Worm (Caenorhabditis elegans) whole organism, L1 larva: ENCODE measurements around the gene clec-160.

Experiments
- C04F5.9 ChIP-seq: sonication (generic microtip); optimal IDR thresholded peaks from 2 replicates; lab custom pipeline; 2016; ENCODE audit warnings: missing genetic modification characterization, missing compliant biosample characterization
- Y116A8C.19 ChIP-seq: sonication (generic microtip); optimal IDR thresholded peaks from 2 replicates; lab custom pipeline; 2016; ENCODE audit warnings: missing compliant biosample characterization, missing genetic modification characterization, borderline replicate concordance
- aha-1 ChIP-seq: fragments of 150-350 bp; optimal IDR thresholded peaks from 2 replicates; lab custom pipeline; 2014; ENCODE audit warnings: missing biosample characterization, missing genetic modification characterization
- aly-2 ChIP-seq: fragments of 150-350 bp; optimal IDR thresholded peaks from 2 replicates; lab custom pipeline; 2014; ENCODE audit warnings: missing biosample characterization, missing genetic modification characterization
- ama-1 ChIP-seq: fragments of 150-350 bp; optimal IDR thresholded peaks from 2 replicates; lab custom pipeline; 2014
- blmp-1 ChIP-seq: fragments of 150-350 bp; optimal IDR thresholded peaks from 2 replicates; lab custom pipeline; 2014; ENCODE audit warnings: missing biosample characterization, missing genetic modification characterization
- ceh-8 ChIP-seq: fragments of 200-800 bp; sonication (Bioruptor generic); optimal IDR thresholded peaks from 2 replicates; lab custom pipeline; 2018; ENCODE audit warnings: mild to moderate bottlenecking, missing genetic modification characterization, moderate library complexity, missing compliant biosample characterization
- ceh-82 ChIP-seq, 3 experiments: fragments of 150-350 bp in 1 of 3; sonication (generic microtip) in 2 of 3; optimal IDR thresholded peaks; 2 replicates each; lab custom pipeline; 2014 to 2017; ENCODE audit warnings: missing biosample characterization in 3 of 3, missing genetic modification characterization in 3 of 3
- ces-1 ChIP-seq: fragments of 150-350 bp; optimal IDR thresholded peaks from 2 replicates; lab custom pipeline; 2014; ENCODE audit warnings: missing biosample characterization, missing genetic modification reagents, missing genetic modification characterization
- dsc-1 ChIP-seq: sonication (generic microtip); optimal IDR thresholded peaks from 2 replicates; lab custom pipeline; 2016; ENCODE audit warnings: mild to moderate bottlenecking, missing genetic modification characterization, missing compliant biosample characterization
- efl-1 ChIP-seq, 4 experiments: fragments of 150-350 bp; optimal IDR thresholded peaks in 3 of 4; peaks in 1 of 4; 1 replicate in 1 of 4; 2 replicates in 3 of 4; lab custom pipeline; 2014; ENCODE audit warnings: missing biosample characterization in 2 of 4, missing genetic modification characterization in 2 of 4, missing genetic modification reagents in 2 of 4
- elt-2 ChIP-seq: sonication (generic microtip); optimal IDR thresholded peaks from 2 replicates; lab custom pipeline; 2016; ENCODE audit warnings: missing genetic modification characterization, mild to moderate bottlenecking, inconsistent platforms, missing compliant biosample characterization, missing genetic modification reagents
- elt-3 ChIP-seq, 6 experiments: fragments of 150-350 bp in 1 of 6; sonication (generic microtip); optimal IDR thresholded peaks; 2 replicates each; lab custom pipeline; 2017 to 2018; ENCODE audit warnings: missing biosample characterization in 6 of 6, missing genetic modification characterization in 6 of 6, inconsistent platforms in 1 of 6
- fkh-8 ChIP-seq: sonication (generic microtip); optimal IDR thresholded peaks from 2 replicates; lab custom pipeline; 2016; ENCODE audit warnings: mild to moderate bottlenecking, missing genetic modification characterization, missing compliant biosample characterization
- fos-1 ChIP-seq: fragments of 150-350 bp; optimal IDR thresholded peaks from 2 replicates; lab custom pipeline; 2014; ENCODE audit warnings: missing biosample characterization, missing genetic modification characterization
- hpl-2 ChIP-seq: fragments of 150-350 bp; optimal IDR thresholded peaks from 2 replicates; lab custom pipeline; 2014; ENCODE audit warnings: missing biosample characterization, missing genetic modification reagents, missing genetic modification characterization
- jun-1 ChIP-seq: fragments of 150-350 bp; optimal IDR thresholded peaks from 2 replicates; lab custom pipeline; 2014; ENCODE audit warnings: missing biosample characterization, missing genetic modification reagents, missing genetic modification characterization
- lin-14 ChIP-seq: fragments of 200-800 bp; sonication (Bioruptor generic); optimal IDR thresholded peaks from 2 replicates; lab custom pipeline; 2018; ENCODE audit warnings: mild to moderate bottlenecking, missing genetic modification characterization, moderate library complexity, missing compliant biosample characterization
- lin-35 ChIP-seq, 2 experiments: fragments of 150-350 bp; optimal IDR thresholded peaks; 2 replicates each; lab custom pipeline; 2014; ENCODE audit warnings: missing biosample characterization in 2 of 2, missing genetic modification characterization in 2 of 2, missing genetic modification reagents in 2 of 2
- lsy-2 ChIP-seq, 2 experiments: fragments of 150-350 bp; optimal IDR thresholded peaks; 2 replicates each; lab custom pipeline; 2014; ENCODE audit warnings: missing biosample characterization in 2 of 2, missing genetic modification characterization in 2 of 2
- mdl-1 ChIP-seq, 2 experiments: fragments of 150-350 bp; optimal IDR thresholded peaks; 2 replicates each; lab custom pipeline; 2014 to 2017; ENCODE audit warnings: missing biosample characterization in 2 of 2, missing genetic modification characterization in 2 of 2, inconsistent platforms in 1 of 2
- mep-1 ChIP-seq: fragments of 150-350 bp; optimal IDR thresholded peaks from 2 replicates; lab custom pipeline; 2014; ENCODE audit warnings: missing biosample characterization, missing genetic modification characterization
- nhr-11 ChIP-seq: fragments of 150-350 bp; optimal IDR thresholded peaks from 2 replicates; lab custom pipeline; 2014; ENCODE audit warnings: missing biosample characterization, missing genetic modification characterization
- nhr-12 ChIP-seq: sonication (generic microtip); optimal IDR thresholded peaks from 2 replicates; lab custom pipeline; 2017; ENCODE audit warnings: missing biosample characterization, missing genetic modification characterization
- nhr-47 ChIP-seq: sonication (generic microtip); optimal IDR thresholded peaks from 2 replicates; lab custom pipeline; 2016; ENCODE audit warnings: mild to moderate bottlenecking, missing genetic modification characterization, moderate library complexity, missing compliant biosample characterization
- nhr-77 ChIP-seq: fragments of 150-350 bp; optimal IDR thresholded peaks from 2 replicates; lab custom pipeline; 2014; ENCODE audit warnings: missing biosample characterization, missing genetic modification characterization
- nhr-84 ChIP-seq: sonication (generic microtip); optimal IDR thresholded peaks from 2 replicates; lab custom pipeline; 2017; ENCODE audit warnings: missing biosample characterization, missing genetic modification characterization
- nhr-85 ChIP-seq: sonication (generic microtip); peaks from one replicate; lab custom pipeline; 2016; ENCODE audit warnings: missing genetic modification characterization, inconsistent platforms, missing compliant biosample characterization
- nhr-90 ChIP-seq: sonication (generic microtip); optimal IDR thresholded peaks from 2 replicates; lab custom pipeline; 2016; ENCODE audit warnings: mild to moderate bottlenecking, missing genetic modification characterization, missing compliant biosample characterization; ENCODE audit not compliant: poor library complexity
- pag-3 ChIP-seq: sonication (generic microtip); optimal IDR thresholded peaks from 2 replicates; lab custom pipeline; 2017; ENCODE audit warnings: missing genetic modification characterization, mild to moderate bottlenecking, missing compliant biosample characterization, antibody characterized with exemption, borderline replicate concordance; ENCODE audit not compliant: insufficient read depth
- pqm-1 ChIP-seq: sonication (generic microtip); optimal IDR thresholded peaks from 3 replicates; lab custom pipeline; 2017; ENCODE audit warnings: missing biosample characterization, missing genetic modification characterization
- skn-1 ChIP-seq: fragments of 150-350 bp; optimal IDR thresholded peaks from 2 replicates; lab custom pipeline; 2014; ENCODE audit warnings: missing biosample characterization, missing genetic modification characterization
- snpc-4 ChIP-seq: fragments of 150-350 bp; optimal IDR thresholded peaks from 2 replicates; lab custom pipeline; 2014; ENCODE audit warnings: missing biosample characterization, missing genetic modification characterization
- sox-4 ChIP-seq: sonication (generic microtip); optimal IDR thresholded peaks from 2 replicates; lab custom pipeline; 2016; ENCODE audit warnings: missing genetic modification characterization, missing compliant biosample characterization
- tlp-1 ChIP-seq: fragments of 150-350 bp; optimal IDR thresholded peaks from 2 replicates; lab custom pipeline; 2014; ENCODE audit warnings: missing biosample characterization, missing genetic modification characterization
- unc-130 ChIP-seq: fragments of 150-350 bp; optimal IDR thresholded peaks from 2 replicates; lab custom pipeline; 2017; ENCODE audit warnings: missing biosample characterization, missing genetic modification characterization, inconsistent platforms
- unc-62 ChIP-seq: fragments of 150-350 bp; optimal IDR thresholded peaks from 2 replicates; lab custom pipeline; 2014; ENCODE audit warnings: missing biosample characterization, missing genetic modification reagents, missing genetic modification characterization
- unc-98 ChIP-seq: fragments of 200-800 bp; sonication (Bioruptor generic); IDR thresholded peaks from 2 replicates; pipeline ENCODE4 v1.3.6; 2022; ENCODE audit warnings: missing genetic modification characterization, missing compliant biosample characterization
- vab-15 ChIP-seq: sonication (generic microtip); optimal IDR thresholded peaks from 2 replicates; lab custom pipeline; 2017; ENCODE audit warnings: missing genotype, mild to moderate bottlenecking, missing genetic modification characterization, missing compliant biosample characterization
- zag-1 ChIP-seq: fragments of 150-350 bp; optimal IDR thresholded peaks from 2 replicates; lab custom pipeline; 2014; ENCODE audit warnings: missing biosample characterization, missing genetic modification characterization

clec-160 gene

DNA sequence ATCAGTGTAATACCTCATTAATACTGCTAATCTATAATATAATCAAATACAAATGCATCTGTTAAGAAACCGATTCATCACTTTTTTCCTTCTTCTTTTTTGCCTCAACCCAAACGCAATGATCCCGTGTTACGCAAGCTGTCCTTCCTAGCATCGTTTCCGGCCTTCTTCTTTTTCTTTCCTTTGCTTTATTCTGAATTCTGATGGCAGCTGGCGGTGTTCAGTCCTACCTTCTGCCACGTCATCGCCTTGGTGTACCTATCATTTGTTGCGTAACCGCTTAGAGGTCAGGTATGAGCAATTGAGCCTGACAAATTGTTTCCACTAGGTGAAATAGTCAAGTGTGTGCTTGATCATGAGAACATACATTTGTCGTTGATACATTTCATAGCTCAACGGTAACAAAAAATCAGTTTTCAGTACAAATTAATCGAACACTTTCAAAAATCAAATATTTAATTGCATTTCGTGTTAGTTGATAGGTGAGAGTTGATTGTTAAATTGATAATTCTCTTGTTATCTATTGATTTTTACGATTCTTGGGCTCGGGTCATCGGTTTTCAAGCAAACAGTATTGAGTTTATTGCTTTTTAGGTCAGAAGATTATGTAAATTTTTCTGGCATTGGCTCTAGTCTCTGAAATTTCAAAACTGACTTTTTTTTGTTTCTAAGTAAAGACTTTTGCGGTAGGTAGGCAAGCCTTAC lies 22.6 kb upstream of the clec-160 start:
- TF ChIP-seq efl-1 (optimal IDR thresholded peaks at IDR 0.05; lab: Kevin White, UChicago), result no peak
- TF ChIP-seq efl-1 (GFP tag; optimal IDR thresholded peaks at IDR 0.05 in 1 of 2; lab: Kevin White, UChicago), result no peak
- TF ChIP-seq elt-2 (tag; lab: Kevin White, UChicago), result peak; percentile 8

DNA sequence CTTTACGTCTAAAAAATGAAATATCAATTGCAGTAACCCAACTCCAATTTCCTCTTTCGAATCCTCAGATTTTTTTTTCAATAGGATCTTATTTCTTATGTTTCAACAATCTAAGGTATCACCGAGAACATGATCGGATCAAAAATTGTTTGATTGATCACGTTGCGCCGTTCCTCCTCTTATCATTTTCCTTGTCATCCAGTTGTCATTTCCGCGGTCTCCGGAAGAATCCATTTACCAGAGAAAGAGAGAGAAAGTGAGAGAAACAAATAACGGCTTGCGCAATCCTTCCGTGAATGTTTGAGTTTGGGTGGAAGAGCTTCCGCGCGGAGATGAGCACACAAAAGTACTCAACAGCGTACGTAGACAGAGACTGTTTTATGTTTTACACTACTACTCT lies 17.5 kb upstream of the clec-160 start:
- TF ChIP-seq skn-1 (tag; lab: Kevin White, UChicago), result no peak
- TF ChIP-seq blmp-1 (tag; lab: Kevin White, UChicago), result peak; percentile 84

DNA sequence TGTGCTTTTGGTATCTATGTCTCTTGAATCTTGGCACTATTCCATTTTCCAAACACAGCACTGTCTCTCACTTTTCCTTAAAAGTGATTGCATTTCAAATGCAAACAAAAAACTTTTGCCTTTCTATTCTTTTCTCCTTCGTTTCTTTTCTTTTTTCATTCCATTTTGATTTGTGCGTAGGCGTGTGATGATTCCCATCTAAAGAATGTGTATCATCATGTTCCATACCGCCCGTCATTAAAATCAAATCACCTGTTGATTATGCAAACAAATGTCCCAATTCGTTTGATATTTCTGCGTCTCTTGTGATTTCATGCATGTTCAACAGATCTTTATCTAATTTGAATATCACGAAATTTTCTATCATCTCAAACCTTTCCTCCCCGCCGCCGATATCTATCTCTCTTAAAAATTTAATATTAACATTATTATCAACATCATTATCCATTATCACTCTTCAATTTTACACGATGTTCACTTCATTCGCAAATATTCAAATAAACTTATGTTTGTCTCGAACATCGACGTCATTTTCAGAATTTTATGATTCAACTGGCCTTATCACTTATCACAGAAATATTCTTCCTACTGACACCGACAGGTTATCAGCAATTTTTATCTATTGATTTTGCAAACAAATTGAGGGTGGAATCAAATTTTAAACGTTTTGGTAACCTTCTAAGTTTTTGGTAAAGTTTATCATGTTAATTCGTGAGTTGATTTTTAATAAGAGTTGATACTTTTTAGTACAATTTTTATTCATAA lies 15.7 kb upstream of the clec-160 start:
- TF ChIP-seq lsy-2 (tag; optimal IDR thresholded peaks at IDR 0.05; lab: Kevin White, UChicago) (peak in 1 of 2 experiments; percentile 7), Y116A8C.19 (tag; lab: Kevin White, UChicago) (no peak), tlp-1 (tag; lab: Kevin White, UChicago) (peak; percentile 65), blmp-1 (tag; lab: Kevin White, UChicago) (peak; percentile 84), lin-14 (peak; percentile 12), ama-1 (no peak), jun-1 (tag; lab: Kevin White, UChicago) (peak; percentile 23), mdl-1 (tag; optimal IDR thresholded peaks at IDR 0.05; lab: Kevin White, UChicago) (no peak), lin-35 (GFP tag; optimal IDR thresholded peaks at IDR 0.05; lab: Kevin White, UChicago) (peak in 1 of 2 experiments; percentile 29), elt-2 (tag; lab: Kevin White, UChicago) (peak; percentile 85), elt-3 (tag; optimal IDR thresholded peaks at IDR 0.05; lab: Kevin White, UChicago) (peak in 1 of 6 experiments; percentile 33), mep-1 (peak; percentile 23), efl-1 (optimal IDR thresholded peaks at IDR 0.05; lab: Kevin White, UChicago) (no peak), efl-1 (GFP tag; optimal IDR thresholded peaks at IDR 0.05 in 1 of 2; lab: Kevin White, UChicago) (peak in 1 of 2 experiments; percentile 41), pqm-1 (tag; lab: Kevin White, UChicago) (peak; percentile 83)
- TF ChIP-seq, all 84 proteins: peak for 11

DNA sequence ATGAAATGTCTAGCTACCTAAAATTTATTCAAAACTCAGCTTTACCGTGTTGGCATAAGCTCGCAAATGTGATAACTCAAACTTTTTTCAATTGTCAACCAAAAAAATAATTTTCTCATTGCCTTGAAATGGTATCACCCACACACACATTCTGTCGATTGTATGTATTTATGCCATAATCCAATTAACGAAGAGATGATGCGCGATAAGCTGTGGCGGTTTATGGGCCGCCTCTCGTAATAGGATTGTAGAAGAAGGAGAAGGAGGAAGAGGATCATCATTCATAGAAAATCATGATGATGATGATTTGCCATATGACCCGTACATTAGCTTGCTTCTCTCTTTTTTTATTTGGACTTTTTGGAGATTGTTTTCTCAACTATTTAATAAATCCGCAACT lies 13.4 kb upstream of the clec-160 start:
- TF ChIP-seq dsc-1 (tag; lab: Kevin White, UChicago) (peak; percentile 29), blmp-1 (tag; lab: Kevin White, UChicago) (peak; percentile 36), aly-2 (tag; lab: Kevin White, UChicago) (no peak)
- TF ChIP-seq, all 84 proteins: peak for 2

DNA sequence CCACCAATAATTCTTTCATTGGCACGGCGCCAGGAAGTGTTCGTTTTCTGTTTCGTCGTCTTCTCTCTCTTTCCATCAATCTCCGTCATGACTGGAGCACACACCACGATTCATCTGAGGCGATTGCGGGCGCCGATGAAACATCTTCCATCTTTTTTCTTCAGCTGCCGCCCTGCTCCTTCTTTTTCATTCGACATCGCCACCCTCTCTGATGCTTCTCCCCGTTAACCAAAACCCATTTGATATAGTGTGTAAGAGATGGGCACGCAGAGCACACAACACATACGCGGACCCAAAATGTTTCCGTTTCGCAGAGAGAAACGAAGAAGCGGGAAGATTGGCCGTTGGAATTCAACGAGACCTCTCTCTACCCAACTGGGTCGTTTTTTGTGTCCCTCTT lies 11.7 kb upstream of the clec-160 start:
- peak in 1 of 3 experiments; percentile 21 for TF ChIP-seq ceh-82 (tag; optimal IDR thresholded peaks at IDR 0.05; lab: Kevin White, UChicago)
- TF ChIP-seq aha-1, result no peak
- TF ChIP-seq nhr-77, result no peak
- no peak for TF ChIP-seq nhr-47
- TF ChIP-seq tlp-1 (tag; lab: Kevin White, UChicago), result no peak
- peak; percentile 23 for TF ChIP-seq pag-3
- TF ChIP-seq nhr-11, result no peak
- TF ChIP-seq fos-1 (tag; lab: Kevin White, UChicago), result no peak
- peak; percentile 55 for TF ChIP-seq dsc-1 (tag; lab: Kevin White, UChicago)
- no peak for TF ChIP-seq ces-1 (GFP tag; lab: Kevin White, UChicago)
- no peak for TF ChIP-seq fkh-8 (tag; lab: Kevin White, UChicago)
- no peak for TF ChIP-seq Y116A8C.19 (tag; lab: Kevin White, UChicago)
- TF ChIP-seq hpl-2 (GFP tag; lab: Kevin White, UChicago), result no peak
- no peak for TF ChIP-seq ama-1
- no peak for TF ChIP-seq nhr-90 (tag; lab: Kevin White, UChicago)
- TF ChIP-seq mep-1, result peak; percentile 40
- TF ChIP-seq unc-62 (GFP tag; lab: Kevin White, UChicago), result no peak
- TF ChIP-seq unc-98, result no peak
- TF ChIP-seq ceh-8 (GFP tag; lab: Kevin White, UChicago), result no peak
- no peak for TF ChIP-seq vab-15 (tag; lab: Kevin White, UChicago)
- no peak for TF ChIP-seq snpc-4 (tag; lab: Kevin White, UChicago)
- no peak for TF ChIP-seq C04F5.9 (tag; lab: Kevin White, UChicago)
- TF ChIP-seq elt-3 (tag; optimal IDR thresholded peaks at IDR 0.05; lab: Kevin White, UChicago), result no peak
- no peak for TF ChIP-seq sox-4
- no peak for TF ChIP-seq nhr-85
- no peak for TF ChIP-seq nhr-84 (tag; lab: Kevin White, UChicago)
- TF ChIP-seq zag-1 (tag; lab: Kevin White, UChicago), result no peak
- TF ChIP-seq unc-130 (tag; lab: Kevin White, UChicago), result peak; percentile 21
- TF ChIP-seq elt-2 (tag; lab: Kevin White, UChicago), result no peak
- no peak for TF ChIP-seq nhr-12 (tag; lab: Kevin White, UChicago)
